Fruit fly (Drosophila melanogaster): ENCODE measurements around the gene Zir.

The Zir gene

DNA sequence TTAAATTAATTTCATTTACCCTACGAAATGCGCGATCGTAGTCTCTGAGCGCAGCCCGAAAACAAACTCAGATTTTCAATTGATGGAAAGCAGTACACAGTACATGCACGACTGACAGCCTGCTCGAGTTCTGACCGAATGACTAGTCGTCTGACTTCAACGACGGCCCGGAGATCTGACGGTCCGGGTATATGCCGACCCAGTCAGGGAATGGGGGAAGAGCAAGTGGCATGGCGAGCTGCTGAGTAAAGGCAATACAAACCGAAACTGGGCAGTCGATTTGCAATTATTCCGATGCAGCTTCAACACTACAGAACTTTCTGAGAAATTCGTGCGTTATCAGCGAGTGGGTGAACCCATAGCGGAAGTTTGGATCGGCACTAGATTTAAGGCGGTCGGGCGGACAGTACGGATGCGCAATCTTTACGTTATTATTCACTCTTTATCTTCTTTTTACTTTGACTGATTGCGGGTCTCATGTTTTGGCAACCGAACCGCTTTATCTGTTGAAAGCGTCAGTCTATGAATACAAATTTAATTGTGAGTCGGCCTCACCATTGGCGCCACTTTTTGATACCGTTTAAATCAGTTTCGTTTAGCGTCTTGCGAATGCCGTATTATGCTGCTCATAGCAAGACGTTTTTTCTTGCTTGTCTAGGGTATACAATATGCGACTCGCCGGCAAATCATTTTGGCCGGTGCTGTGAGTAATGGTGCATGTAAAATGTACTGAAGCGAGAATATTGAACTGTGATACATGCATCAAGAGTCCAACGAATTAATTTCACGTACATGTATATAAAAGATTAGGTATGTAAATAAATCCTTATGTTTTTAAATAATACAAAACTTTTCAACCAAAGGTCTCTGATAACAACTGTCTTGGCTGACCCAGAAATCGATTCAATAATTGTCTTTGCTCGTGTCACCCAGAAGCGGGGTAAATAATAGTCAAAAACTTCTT is 26.2 kb downstream of the Zir start:
- TF ChIP-seq insv (optimal IDR thresholded peaks at IDR 0.05) (no peak), ttk (optimal IDR thresholded peaks at IDR 0.05) (no peak), psq (optimal IDR thresholded peaks at IDR 0.05) (no peak), Myc (optimal IDR thresholded peaks at IDR 0.05) (no peak), h (optimal IDR thresholded peaks at IDR 0.05) (no peak), Sin3A (optimal IDR thresholded peaks at IDR 0.05) (no peak)

DNA sequence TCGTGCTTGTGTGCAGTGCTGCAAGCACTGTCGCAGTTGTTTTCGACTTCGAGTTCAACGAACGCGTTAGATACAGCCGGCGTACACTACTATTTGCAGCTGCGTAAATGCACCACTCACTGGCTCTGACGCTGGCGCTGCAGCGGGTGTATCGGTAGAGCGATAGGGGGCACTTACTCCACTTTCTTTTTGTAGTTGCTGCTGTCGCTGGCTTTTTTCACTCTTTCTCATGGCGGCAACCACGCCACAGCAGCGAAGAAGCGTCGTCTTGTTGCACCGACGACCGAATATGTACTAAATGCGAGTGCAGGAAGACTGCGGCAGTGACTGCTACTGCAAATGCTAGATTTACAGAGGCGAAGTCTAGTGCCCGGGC is 26.9 kb downstream of the Zir start, which contains the start of gene CG4822:
Gene CG4822 (minus strand): TSS at position 299 of the 376 bp plus-strand sequence.
- no peak for TF ChIP-seq ttk (optimal IDR thresholded peaks at IDR 0.05)
- no peak for TF ChIP-seq Myc (optimal IDR thresholded peaks at IDR 0.05)
- TF ChIP-seq h (optimal IDR thresholded peaks at IDR 0.05): no peak
- TF ChIP-seq Sin3A (optimal IDR thresholded peaks at IDR 0.05): no peak
- TF ChIP-seq insv (optimal IDR thresholded peaks at IDR 0.05): no peak
- no peak for TF ChIP-seq psq (optimal IDR thresholded peaks at IDR 0.05)

DNA sequence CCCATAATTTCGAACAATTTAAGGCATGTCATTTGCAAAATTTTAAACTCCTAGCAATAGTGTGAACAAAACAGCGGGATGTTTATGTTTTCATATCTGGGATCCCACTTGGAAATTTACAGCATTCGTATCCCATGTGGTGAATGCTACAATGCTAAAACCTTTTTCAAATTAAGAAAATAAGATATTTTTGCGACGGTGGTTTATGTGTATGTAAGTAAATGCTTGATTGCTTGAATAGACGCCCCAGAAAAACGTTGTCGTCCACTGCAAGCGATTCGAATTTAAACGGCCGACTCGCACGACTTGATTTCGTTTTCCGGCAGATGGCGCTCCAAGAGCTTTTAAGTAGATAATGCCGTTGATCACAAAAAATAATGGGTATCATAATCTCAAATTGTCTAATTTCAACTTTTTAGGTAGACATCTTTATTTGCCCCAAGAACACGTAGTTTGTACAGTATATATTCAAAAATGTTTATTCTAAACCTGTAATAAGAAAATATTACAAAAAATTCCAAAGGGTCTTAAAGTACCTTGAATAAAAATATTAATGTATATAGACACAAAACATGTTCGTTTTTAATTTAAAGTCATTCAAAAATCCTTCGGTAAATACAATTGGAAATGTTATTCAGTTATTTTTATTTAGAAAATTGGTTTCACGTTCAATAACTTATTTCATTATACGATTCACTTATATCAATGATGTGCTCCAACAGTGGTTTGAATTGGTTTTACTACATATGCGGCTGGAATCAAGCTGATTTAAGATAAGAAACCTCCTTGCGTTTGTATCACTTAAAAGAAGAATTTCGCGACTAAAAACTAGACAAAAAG is 27.8 kb downstream of the Zir start:
- TF ChIP-seq psq (optimal IDR thresholded peaks at IDR 0.05): no peak
- no peak for TF ChIP-seq ttk (optimal IDR thresholded peaks at IDR 0.05)
- no peak for TF ChIP-seq insv (optimal IDR thresholded peaks at IDR 0.05)
- TF ChIP-seq h (optimal IDR thresholded peaks at IDR 0.05): no peak
- no peak for TF ChIP-seq Sin3A (optimal IDR thresholded peaks at IDR 0.05)
- no peak for TF ChIP-seq Myc (optimal IDR thresholded peaks at IDR 0.05)

DNA sequence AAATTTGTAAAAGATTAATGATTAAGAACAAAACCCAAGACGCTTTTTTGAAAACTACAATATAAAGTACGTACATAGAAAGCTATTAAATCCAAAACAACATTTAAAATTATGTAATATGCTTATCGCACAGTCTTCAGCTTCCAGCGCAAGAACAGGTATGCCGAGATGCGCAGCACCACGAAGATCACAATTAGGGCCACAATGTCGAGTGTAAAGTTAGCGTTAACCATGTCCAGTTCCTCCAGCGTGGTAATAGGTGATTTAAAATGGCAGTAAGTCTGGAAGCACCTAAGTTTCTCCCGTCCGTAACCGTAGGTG is 28.4 kb downstream of the Zir start:
- no peak for TF ChIP-seq Sin3A (optimal IDR thresholded peaks at IDR 0.05)
- no peak for TF ChIP-seq h (optimal IDR thresholded peaks at IDR 0.05)

DNA sequence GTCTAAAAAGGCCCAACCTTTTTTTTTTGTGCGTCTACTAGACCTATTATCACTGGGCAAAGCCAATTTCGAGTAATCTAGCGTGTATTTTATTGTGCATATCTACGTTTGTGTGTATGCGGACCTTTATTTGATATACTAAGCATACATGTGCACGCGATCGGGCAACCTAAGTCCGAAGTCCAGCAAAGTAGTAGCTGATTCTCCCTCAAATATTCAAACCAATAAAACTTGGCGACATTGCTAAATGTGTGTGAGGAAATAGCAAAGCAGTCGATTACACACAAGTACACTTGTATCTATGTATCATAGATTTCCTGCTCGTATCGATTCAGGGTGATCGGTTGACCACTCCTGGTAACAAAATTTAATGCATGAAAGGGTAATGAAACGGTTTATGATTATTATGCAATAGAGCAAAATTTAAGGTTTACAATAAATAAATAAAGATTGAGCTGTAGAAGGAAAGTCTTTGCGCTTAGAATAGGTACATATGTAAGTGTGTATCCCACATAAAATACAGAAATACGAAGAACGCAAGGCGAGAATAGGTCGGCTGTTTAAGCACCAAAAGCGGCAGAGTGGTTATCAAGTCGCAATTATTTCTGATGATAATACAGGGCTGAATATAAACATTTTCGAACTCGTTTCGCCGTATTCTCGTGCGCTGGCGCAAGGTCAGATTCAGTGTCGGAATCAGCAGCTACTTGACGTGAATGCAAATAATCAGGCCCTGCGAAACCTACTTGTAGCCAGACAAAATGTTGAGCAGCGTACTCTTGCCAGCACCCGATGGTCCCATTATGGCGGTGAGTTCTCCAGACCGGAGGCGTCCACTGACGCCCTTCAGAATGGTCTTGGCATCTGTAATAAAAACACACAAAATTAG is 31.1 kb downstream of the Zir start:
- TF ChIP-seq insv (optimal IDR thresholded peaks at IDR 0.05) (no peak), Sin3A (optimal IDR thresholded peaks at IDR 0.05) (no peak), psq (optimal IDR thresholded peaks at IDR 0.05) (no peak), Myc (optimal IDR thresholded peaks at IDR 0.05) (no peak), h (optimal IDR thresholded peaks at IDR 0.05) (no peak), ttk (optimal IDR thresholded peaks at IDR 0.05) (no peak)

DNA sequence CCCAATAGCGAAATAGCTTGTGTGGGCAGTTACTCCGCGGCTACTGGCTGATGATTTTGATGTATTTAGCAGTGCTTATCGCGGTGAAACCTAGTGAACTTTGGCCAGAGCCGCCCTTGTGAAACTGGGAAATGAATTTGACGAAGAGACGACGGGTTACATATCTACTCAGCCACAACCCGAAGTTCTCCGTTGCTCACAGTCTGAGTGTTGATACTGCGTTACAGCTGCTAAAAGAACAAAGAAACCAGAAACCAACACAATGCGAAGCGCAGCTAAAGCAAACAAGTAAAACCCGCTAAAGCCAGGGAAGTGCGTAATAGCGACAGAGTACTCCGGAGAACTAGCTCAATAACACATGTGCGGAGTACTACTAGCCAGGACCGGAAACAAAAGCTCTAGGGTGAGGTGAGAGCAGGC is 33.8 kb downstream of the Zir start:
- TF ChIP-seq insv (optimal IDR thresholded peaks at IDR 0.05) (no peak), psq (optimal IDR thresholded peaks at IDR 0.05) (no peak), Sin3A (optimal IDR thresholded peaks at IDR 0.05) (no peak), ttk (optimal IDR thresholded peaks at IDR 0.05) (no peak), Myc (optimal IDR thresholded peaks at IDR 0.05) (no peak), h (optimal IDR thresholded peaks at IDR 0.05) (no peak)

DNA sequence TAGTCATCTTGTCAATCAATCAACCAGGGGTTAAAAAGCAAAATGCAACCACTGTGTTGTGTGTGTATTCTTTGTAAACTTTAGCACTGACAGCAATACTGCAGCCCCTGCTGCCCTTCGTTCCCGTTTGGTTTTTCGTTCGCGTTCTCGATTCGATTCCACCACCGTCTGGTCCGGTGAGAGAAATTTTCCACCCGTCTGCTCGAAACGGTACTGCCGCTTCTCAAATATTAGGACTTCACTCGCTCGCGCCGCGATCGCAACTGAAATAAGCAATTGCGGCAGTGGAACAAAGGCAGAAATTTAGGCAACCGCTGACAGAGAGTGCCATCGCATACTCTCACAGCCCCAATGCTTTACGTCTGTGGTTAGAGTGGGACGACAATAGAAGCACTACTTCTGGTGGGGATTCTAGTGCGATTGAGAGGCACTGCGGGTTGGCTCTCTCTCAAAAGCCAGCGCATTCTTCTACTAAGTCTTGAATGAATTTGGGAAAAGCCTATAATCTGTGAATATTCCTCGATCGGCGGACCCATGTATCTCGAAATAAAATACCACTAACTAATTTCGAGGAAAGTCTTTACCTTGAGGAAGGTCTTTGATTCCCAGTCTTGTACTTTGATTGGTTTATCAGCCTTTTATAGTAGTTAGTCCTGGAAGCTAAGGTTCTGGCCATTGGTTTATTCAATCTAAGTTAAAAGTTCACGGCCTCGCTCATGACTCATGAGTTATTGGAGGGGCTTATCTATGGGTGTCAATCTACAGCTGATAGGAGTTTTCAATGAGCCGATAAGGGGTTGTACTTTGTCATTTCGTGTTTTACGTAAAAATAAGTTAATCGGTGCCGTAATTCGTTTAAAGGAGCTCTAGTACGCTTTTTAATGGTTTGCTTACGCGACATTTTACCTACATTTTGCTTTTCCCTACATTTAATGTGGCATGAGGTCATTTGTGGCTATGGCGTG is 34.7 kb downstream of the Zir start:
- TF ChIP-seq Sin3A (optimal IDR thresholded peaks at IDR 0.05): no peak
- TF ChIP-seq psq (optimal IDR thresholded peaks at IDR 0.05): no peak
- TF ChIP-seq Myc (optimal IDR thresholded peaks at IDR 0.05): no peak
- no peak for TF ChIP-seq insv (optimal IDR thresholded peaks at IDR 0.05)
- no peak for TF ChIP-seq ttk (optimal IDR thresholded peaks at IDR 0.05)
- no peak for TF ChIP-seq h (optimal IDR thresholded peaks at IDR 0.05)

DNA sequence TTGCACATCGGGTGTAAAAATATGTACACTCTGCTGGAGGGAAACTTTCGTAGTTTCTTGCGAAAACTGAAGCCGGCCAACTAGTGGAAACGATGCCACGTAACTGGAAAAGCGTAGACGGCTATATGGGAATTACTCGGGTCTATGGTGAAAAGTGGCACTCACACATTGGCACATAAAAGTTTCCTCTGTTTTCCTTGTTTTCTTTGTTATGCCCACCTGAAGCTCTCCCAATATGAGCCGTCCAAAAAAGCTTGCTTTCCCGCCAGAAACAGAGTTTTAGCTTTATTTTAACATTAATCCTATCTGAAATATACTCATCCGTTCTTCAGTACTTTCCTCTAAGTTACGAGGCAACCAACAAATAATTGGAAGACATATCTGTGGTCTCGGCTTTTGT is 36.2 kb downstream of the Zir start, which contains the start of gene CG3164:
Gene CG3164 (minus strand): TSS at position 101 of the 400 bp plus-strand sequence.
- TF ChIP-seq ttk (optimal IDR thresholded peaks at IDR 0.05) (no peak), insv (optimal IDR thresholded peaks at IDR 0.05) (no peak), h (optimal IDR thresholded peaks at IDR 0.05) (no peak), psq (optimal IDR thresholded peaks at IDR 0.05) (no peak), Sin3A (optimal IDR thresholded peaks at IDR 0.05) (no peak), Myc (optimal IDR thresholded peaks at IDR 0.05) (no peak)

DNA sequence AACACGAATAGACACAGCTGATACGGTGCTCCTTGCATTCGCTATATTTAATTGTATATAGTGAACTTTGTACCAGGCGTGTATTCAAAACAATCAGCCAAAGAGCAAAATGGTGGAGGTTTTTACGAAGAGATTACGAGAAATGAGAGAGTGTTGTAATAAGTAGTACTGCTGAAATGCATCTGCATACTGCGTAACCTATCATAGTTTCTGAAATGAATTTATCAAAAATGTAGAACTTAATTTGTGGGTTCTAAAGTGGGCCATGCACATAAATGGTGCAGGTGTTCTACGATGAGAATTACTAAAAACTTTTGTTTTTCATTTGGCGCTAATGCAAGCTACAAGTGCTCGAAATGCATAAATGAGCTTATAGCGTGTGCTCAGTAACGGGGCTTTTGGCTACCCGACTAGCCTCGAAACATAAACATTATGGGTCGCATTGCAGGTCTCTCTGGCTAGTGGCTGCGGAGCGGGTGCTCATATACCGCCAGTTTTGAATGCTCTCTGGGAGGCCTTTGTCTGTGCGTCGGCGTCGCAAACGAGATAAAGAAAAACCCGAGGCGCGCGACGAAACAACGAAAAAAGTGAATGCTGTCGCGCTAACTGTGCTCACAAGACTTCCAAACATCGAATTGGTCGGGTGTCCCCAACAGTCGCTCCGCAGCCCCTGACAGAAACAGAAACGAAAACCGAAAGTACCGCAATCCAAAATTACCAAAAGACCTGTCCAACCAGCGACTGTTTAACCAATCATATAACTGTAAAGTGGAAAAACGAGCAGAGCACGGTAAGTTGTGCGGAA is 37.1 kb downstream of the Zir start, which contains the start of gene Gs1:
Gene Gs1 (plus strand): TSS at position 612 of the 805 bp plus-strand sequence.
- no peak for TF ChIP-seq insv (optimal IDR thresholded peaks at IDR 0.05)
- TF ChIP-seq Myc (optimal IDR thresholded peaks at IDR 0.05): no peak
- no peak for TF ChIP-seq ttk (optimal IDR thresholded peaks at IDR 0.05)
- TF ChIP-seq h (optimal IDR thresholded peaks at IDR 0.05): no peak
- no peak for TF ChIP-seq psq (optimal IDR thresholded peaks at IDR 0.05)
- TF ChIP-seq Sin3A (optimal IDR thresholded peaks at IDR 0.05): no peak
